Fruit fly (Drosophila melanogaster) whole organism, wandering third instar larva: ENCODE measurements around the gene CG13384.
A peak's percentile ranks its signal among the peaks of the same experiment; 100 is the strongest.

Experiments
- Abd-B ChIP-seq: fragments of >200 bp; optimal IDR thresholded peaks from 2 replicates; lab custom pipeline; 2017; ENCODE audit warnings: missing biosample characterization, missing genetic modification characterization
- CG32264 ChIP-seq: fragments of 200-800 bp; sonication (Bioruptor generic); optimal IDR thresholded peaks from 2 replicates; lab custom pipeline; 2016; ENCODE audit warnings: missing biosample characterization, missing genetic modification characterization
- CG9705 ChIP-seq: fragments of 200-800 bp; sonication (Bioruptor generic); optimal IDR thresholded peaks from 2 replicates; lab custom pipeline; 2018; ENCODE audit warnings: missing biosample characterization, mild to moderate bottlenecking, missing genetic modification characterization
- CrebA ChIP-seq: fragments of 200-800 bp; sonication (Bioruptor generic); optimal IDR thresholded peaks from 2 replicates; lab custom pipeline; 2016; ENCODE audit warnings: missing biosample characterization, mild to moderate bottlenecking, missing genetic modification characterization, borderline replicate concordance
- Dfd ChIP-seq: fragments of >200 bp; optimal IDR thresholded peaks from 2 replicates; lab custom pipeline; 2017; ENCODE audit warnings: missing biosample characterization, missing genetic modification characterization
- Dif ChIP-seq: fragments of 200-275, 200-300 bp; sonication (Bioruptor generic); optimal IDR thresholded peaks from 2 replicates; lab custom pipeline; 2018; ENCODE audit warnings: missing biosample characterization, missing genetic modification characterization; ENCODE audit not compliant: partially characterized antibody
- GATAd ChIP-seq: sonication (Bioruptor generic); optimal IDR thresholded peaks from 2 replicates; lab custom pipeline; 2016; ENCODE audit warnings: missing biosample characterization, missing genetic modification characterization
- HLH106 ChIP-seq: fragments of 200-800 bp; optimal IDR thresholded peaks from 3 replicates; lab custom pipeline; 2019; ENCODE audit warnings: missing biosample characterization, mild to moderate bottlenecking, missing genetic modification characterization, moderate library complexity
- Hnf4 ChIP-seq: fragments of 200-800 bp; sonication (Bioruptor generic); optimal IDR thresholded peaks from 2 replicates; lab custom pipeline; 2016; ENCODE audit warnings: missing biosample characterization, mild to moderate bottlenecking, missing genetic modification characterization
- Hr78 ChIP-seq: fragments of >200 bp; optimal IDR thresholded peaks from 2 replicates; lab custom pipeline; 2017; ENCODE audit warnings: missing biosample characterization, missing genetic modification characterization
- Hr83 ChIP-seq: fragments of 200-300 bp; sonication (Bioruptor generic); optimal IDR thresholded peaks from 2 replicates; lab custom pipeline; 2016; ENCODE audit warnings: missing biosample characterization, mild to moderate bottlenecking, missing genetic modification characterization, moderate library complexity; ENCODE audit not compliant: poor library complexity, severe bottlenecking
- Jra ChIP-seq: sonication (Bioruptor generic); optimal IDR thresholded peaks from 2 replicates; lab custom pipeline; 2016; ENCODE audit warnings: missing biosample characterization, missing genetic modification characterization
- Mio ChIP-seq: sonication (Bioruptor generic); optimal IDR thresholded peaks from 2 replicates; lab custom pipeline; 2016; ENCODE audit warnings: missing biosample characterization, missing genetic modification characterization
- Myc ChIP-seq: fragments of >200 bp; optimal IDR thresholded peaks from 2 replicates; lab custom pipeline; 2017
- N ChIP-seq: fragments of >200 bp; optimal IDR thresholded peaks from 2 replicates; lab custom pipeline; 2018; ENCODE audit warnings: missing biosample characterization, missing external identifiers, missing genetic modification characterization
- OdsH ChIP-seq: fragments of 200-800 bp; sonication (Bioruptor generic); optimal IDR thresholded peaks from 2 replicates; lab custom pipeline; 2016; ENCODE audit warnings: missing biosample characterization, mild to moderate bottlenecking, missing genetic modification characterization
- Rel ChIP-seq, 2 experiments: fragments of 200-800 bp; sonication (Bioruptor generic) in 1 of 2; optimal IDR thresholded peaks; 2 replicates in 1 of 2; 3 replicates in 1 of 2; lab custom pipeline; 2016 to 2019; ENCODE audit warnings: mild to moderate bottlenecking in 2 of 2, missing biosample characterization in 2 of 2, missing genetic modification characterization in 2 of 2, moderate library complexity in 1 of 2
- Sp1 ChIP-seq: fragments of 200-800 bp; sonication (Bioruptor generic); optimal IDR thresholded peaks from 3 replicates; lab custom pipeline; 2019; ENCODE audit warnings: missing biosample characterization, mild to moderate bottlenecking, missing genetic modification characterization, moderate library complexity
- Vsx2 ChIP-seq: fragments of 200-300, 225-300 bp; sonication (Bioruptor generic); optimal IDR thresholded peaks from 2 replicates; lab custom pipeline; 2018; ENCODE audit warnings: missing biosample characterization, missing genetic modification characterization; ENCODE audit not compliant: partially characterized antibody
- br ChIP-seq: fragments of 200-800 bp; sonication (Bioruptor generic); optimal IDR thresholded peaks from 2 replicates; lab custom pipeline; 2016; ENCODE audit warnings: missing biosample characterization, missing genetic modification characterization
- brk ChIP-seq: fragments of 200-800 bp; sonication (Bioruptor generic); optimal IDR thresholded peaks from 2 replicates; lab custom pipeline; 2016; ENCODE audit warnings: missing biosample characterization, mild to moderate bottlenecking, missing genetic modification characterization
- dl ChIP-seq, 2 experiments: fragments of 175-275, 200-275 bp in 1 of 2; fragments of 200-275 bp in 1 of 2; sonication (Bioruptor generic); optimal IDR thresholded peaks; lab custom pipeline; 2018; ENCODE audit warnings: mild to moderate bottlenecking in 2 of 2, missing biosample characterization in 2 of 2, missing genetic modification characterization in 2 of 2, moderate library complexity in 2 of 2; ENCODE audit not compliant: partially characterized antibody in 2 of 2, insufficient read depth in 1 of 2
- dmrt93B ChIP-seq: fragments of 200-800 bp; sonication (Bioruptor generic); optimal IDR thresholded peaks from 2 replicates; lab custom pipeline; 2018; ENCODE audit warnings: missing biosample characterization, mild to moderate bottlenecking, missing genetic modification characterization
- dsf ChIP-seq: sonication (Bioruptor generic); optimal IDR thresholded peaks from 2 replicates; lab custom pipeline; 2016; ENCODE audit warnings: missing biosample characterization, missing genetic modification characterization, borderline replicate concordance
- ey ChIP-seq: fragments of 200-800 bp; sonication (Bioruptor generic); optimal IDR thresholded peaks from 2 replicates; lab custom pipeline; 2016; ENCODE audit warnings: missing biosample characterization, missing genetic modification characterization
- foxo ChIP-seq, 2 experiments: fragments of 200-800 bp; sonication (Bioruptor generic); optimal IDR thresholded peaks; 2 replicates in 1 of 2; 3 replicates in 1 of 2; lab custom pipeline; 2016 to 2017; ENCODE audit warnings: missing biosample characterization in 2 of 2, missing genetic modification characterization in 2 of 2
- fru ChIP-seq: fragments of 200-800 bp; sonication (Bioruptor generic); optimal IDR thresholded peaks from 3 replicates; lab custom pipeline; 2016; ENCODE audit warnings: missing biosample characterization, mild to moderate bottlenecking, missing genetic modification characterization
- h ChIP-seq: fragments of 200-800 bp; sonication (Bioruptor generic); optimal IDR thresholded peaks from 3 replicates; lab custom pipeline; 2016; ENCODE audit warnings: missing biosample characterization, mild to moderate bottlenecking, missing genetic modification characterization
- jim ChIP-seq: fragments of 175-275, 200-325 bp; sonication (Bioruptor generic); optimal IDR thresholded peaks from 2 replicates; lab custom pipeline; 2016; ENCODE audit warnings: missing biosample characterization, mild to moderate bottlenecking, missing genetic modification characterization
- lola ChIP-seq: fragments of >200 bp; optimal IDR thresholded peaks from 2 replicates; lab custom pipeline; 2017; ENCODE audit warnings: missing biosample characterization, missing genetic modification characterization
- pan ChIP-seq: fragments of >200 bp; optimal IDR thresholded peaks from 2 replicates; lab custom pipeline; 2017
- psq ChIP-seq: fragments of 200-800 bp; sonication (Bioruptor generic); optimal IDR thresholded peaks from 3 replicates; lab custom pipeline; 2017; ENCODE audit warnings: missing biosample characterization, mild to moderate bottlenecking, missing genetic modification characterization, moderate library complexity
- rgr ChIP-seq: fragments of 200-800 bp; sonication (Bioruptor generic); optimal IDR thresholded peaks from 3 replicates; lab custom pipeline; 2016; ENCODE audit warnings: missing biosample characterization, mild to moderate bottlenecking, missing genetic modification characterization
- sage ChIP-seq: fragments of 200-800 bp; sonication (Bioruptor generic); optimal IDR thresholded peaks from 2 replicates; lab custom pipeline; 2016; ENCODE audit warnings: missing biosample characterization, mild to moderate bottlenecking, missing genetic modification characterization
- sv ChIP-seq: fragments of 200-800 bp; sonication (Bioruptor generic); optimal IDR thresholded peaks from 3 replicates; lab custom pipeline; 2016; ENCODE audit warnings: missing biosample characterization, missing genetic modification characterization
- tai ChIP-seq: sonication (Bioruptor generic); optimal IDR thresholded peaks from 2 replicates; lab custom pipeline; 2016; ENCODE audit warnings: missing biosample characterization, missing genetic modification characterization
- usp ChIP-seq: fragments of >200 bp; optimal IDR thresholded peaks from 2 replicates; lab custom pipeline; 2017; ENCODE audit warnings: missing biosample characterization, missing genetic modification characterization
- woc ChIP-seq: sonication (Bioruptor generic); optimal IDR thresholded peaks from 2 replicates; lab custom pipeline; 2016; ENCODE audit warnings: missing biosample characterization, mild to moderate bottlenecking, missing genetic modification characterization

The CG13384 gene

dm6 chr2L:8362273-8362954 lies 21.8 kb upstream of the CG13384 start, which contains the start of gene CG7627:
Gene CG7627, minus strand, starts transcription at chr2L:8362469.
- TF ChIP-seq ey (GFP tag; lab: Kevin White, UChicago) (peak; percentile 90), brk (peak; percentile 72), CG32264 (GFP tag; lab: Kevin White, UChicago) (peak; percentile 62), Abd-B (GFP tag; lab: Kevin White, UChicago) (no peak), pan (lab: Kevin White, UChicago) (no peak), dsf (GFP tag; lab: Kevin White, UChicago) (no peak), Dif (GFP tag; lab: Kevin White, UChicago) (peak; percentile 33), Hr78 (GFP tag; lab: Kevin White, UChicago) (no peak), h (GFP tag; lab: Kevin White, UChicago) (peak; percentile 89), dmrt93B (GFP tag; lab: Kevin White, UChicago) (peak; percentile 66), woc (GFP tag; lab: Kevin White, UChicago) (peak; percentile 93), usp (no peak), sage (GFP tag; lab: Kevin White, UChicago) (peak; percentile 48), N (GFP tag; lab: Kevin White, UChicago) (no peak), Vsx2 (GFP tag; lab: Kevin White, UChicago) (peak; percentile 49), HLH106 (tag; lab: Kevin White, UChicago) (peak; percentile 80), fru (GFP tag; lab: Kevin White, UChicago) (peak; percentile 89), tai (GFP tag; lab: Kevin White, UChicago) (peak; percentile 63), jim (GFP tag; lab: Kevin White, UChicago) (no peak), psq (GFP tag; lab: Kevin White, UChicago) (peak; percentile 82), OdsH (GFP tag; lab: Kevin White, UChicago) (peak; percentile 91), sv (GFP tag; lab: Kevin White, UChicago) (peak; percentile 66), foxo (GFP tag; optimal IDR thresholded peaks at IDR 0.05; lab: Kevin White, UChicago) (peak in 1 of 2 experiments; percentile 90), dl (GFP tag; optimal IDR thresholded peaks at IDR 0.05; lab: Kevin White, UChicago; ENCODE audit: insufficient read depth in 1 of 2, partially characterized antibody in 2 of 2) (no peak), Hr83 (GFP tag; lab: Kevin White, UChicago) (peak; percentile 49), GATAd (GFP tag; lab: Kevin White, UChicago) (no peak), Sp1 (GFP tag; lab: Kevin White, UChicago) (peak; percentile 74), CG9705 (GFP tag; lab: Kevin White, UChicago) (peak; percentile 53), rgr (peak; percentile 86), Mio (no peak), Hnf4 (peak; percentile 86), lola (GFP tag; lab: Kevin White, UChicago) (no peak), br (GFP tag; lab: Kevin White, UChicago) (peak; percentile 85), Rel (GFP tag; optimal IDR thresholded peaks at IDR 0.05; lab: Kevin White, UChicago) (no peak), Rel (tag; optimal IDR thresholded peaks at IDR 0.05; lab: Kevin White, UChicago) (peak; percentile 41), Dfd (GFP tag; lab: Kevin White, UChicago) (no peak), Jra (GFP tag; lab: Kevin White, UChicago) (peak; percentile 83), Myc (lab: Kevin White, UChicago) (no peak), CrebA (GFP tag; lab: Kevin White, UChicago) (no peak)

- TF ChIP-seq Jra (GFP tag; lab: Kevin White, UChicago) (no peak), h (GFP tag; lab: Kevin White, UChicago) (no peak), Mio (no peak), Hr83 (GFP tag; lab: Kevin White, UChicago) (no peak), sv (GFP tag; lab: Kevin White, UChicago) (no peak), dmrt93B (GFP tag; lab: Kevin White, UChicago) (no peak), rgr (no peak), Vsx2 (GFP tag; lab: Kevin White, UChicago) (no peak), ey (GFP tag; lab: Kevin White, UChicago) (no peak), Abd-B (GFP tag; lab: Kevin White, UChicago) (no peak), Hnf4 (no peak), brk (no peak), N (GFP tag; lab: Kevin White, UChicago) (no peak), Dfd (GFP tag; lab: Kevin White, UChicago) (no peak), OdsH (GFP tag; lab: Kevin White, UChicago) (no peak), pan (lab: Kevin White, UChicago) (no peak)
- TF ChIP-seq, all 38 proteins: peak for 0
Measured at dm6 chr2L:8362955-8363285, 21.3 kb upstream of the CG13384 start.
